Fruit fly (Drosophila melanogaster) whole organism, pupa: ENCODE data around the gene Ndfip.

Source experiments
- CG4496 ChIP-seq: fragments of 200-800 bp; sonication (Bioruptor generic); IDR thresholded peaks from 3 replicates; pipeline ENCODE4 v1.3.6; 2022; ENCODE audit warnings: missing biosample characterization, missing genetic modification characterization
- CG8159 ChIP-seq: fragments of 200-800 bp; sonication (Bioruptor generic); optimal IDR thresholded peaks from 3 replicates; lab custom pipeline; 2018; ENCODE audit warnings: missing biosample characterization, mild to moderate bottlenecking, missing genetic modification characterization, moderate library complexity
- CG9948 ChIP-seq: fragments of 200-800 bp; sonication (Bioruptor generic); optimal IDR thresholded peaks from 2 replicates; lab custom pipeline; 2018; ENCODE audit warnings: missing biosample characterization, mild to moderate bottlenecking, missing genetic modification characterization, moderate library complexity
- EcR ChIP-seq: fragments of 200-800 bp; sonication (Bioruptor generic); optimal IDR thresholded peaks from 3 replicates; lab custom pipeline; 2019; ENCODE audit warnings: missing biosample characterization, missing genetic modification characterization, mild to moderate bottlenecking, moderate library complexity, missing genetic modification reagents
- gl ChIP-seq: fragments of 200-800 bp; sonication (Bioruptor generic); optimal IDR thresholded peaks from 2 replicates; lab custom pipeline; 2018; ENCODE audit warnings: missing biosample characterization, mild to moderate bottlenecking, missing genetic modification characterization

DNA sequence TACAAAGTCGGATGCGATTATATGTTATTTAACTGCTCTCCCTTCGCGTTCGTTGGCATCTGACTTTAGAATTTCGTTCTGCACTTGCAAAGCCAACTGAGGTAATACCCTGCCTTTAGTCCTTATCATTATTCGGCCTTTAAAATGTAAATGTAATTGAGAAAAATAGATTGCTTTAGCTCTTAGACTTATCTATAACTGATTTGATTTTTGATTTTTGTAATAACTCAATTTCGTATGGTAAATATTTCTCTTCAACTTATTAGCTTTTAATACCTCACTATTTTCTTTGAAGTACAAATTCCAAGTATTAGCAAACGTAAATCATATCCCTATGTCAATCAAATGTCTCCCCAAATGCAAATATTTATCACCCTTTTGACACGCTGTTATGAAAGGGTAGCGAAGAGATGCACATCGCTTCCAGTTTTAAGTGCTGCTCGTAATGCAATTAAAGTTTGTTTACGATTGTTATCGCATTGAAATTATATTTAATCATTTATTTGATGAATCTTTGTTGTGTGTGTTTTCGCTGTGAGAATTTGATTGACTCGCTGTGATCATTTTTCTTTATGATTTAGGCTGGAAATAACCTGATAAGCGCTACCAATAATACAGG lies 29.8 kb downstream of the Ndfip start:
- TF ChIP-seq gl (tag; lab: Kevin White, UChicago) (no peak), CG4496 (GFP tag; lab: Robert Waterston, UW) (no peak), CG8159 (no peak), EcR (peak; percentile 67), CG9948 (no peak)
